Fruit fly (Drosophila melanogaster) whole organism, embryonic: Measurements from ENCODE around the gene RpS15Aa.

ENCODE experiments used
- Atf6 ChIP-seq: fragments of 200-800 bp; sonication (Bioruptor generic); IDR thresholded peaks from 2 replicates; pipeline ENCODE4 v1.3.6; 2022; ENCODE audit warnings: missing biosample characterization, missing genetic modification characterization
- B-H1 ChIP-seq: fragments of 200-800 bp; sonication (Bioruptor generic); IDR thresholded peaks from 3 replicates; pipeline ENCODE4 v1.3.6; 2022; ENCODE audit warnings: missing biosample characterization, missing genetic modification characterization
- BtbVII ChIP-seq: fragments of 200-800 bp; sonication (Bioruptor generic); optimal IDR thresholded peaks from 3 replicates; lab custom pipeline; 2017; ENCODE audit warnings: missing biosample characterization, mild to moderate bottlenecking, missing genetic modification characterization
- CG10147 ChIP-seq: fragments of 200-800 bp; sonication (Bioruptor generic); optimal IDR thresholded peaks from 2 replicates; lab custom pipeline; 2019; ENCODE audit warnings: missing biosample characterization, mild to moderate bottlenecking, missing genetic modification characterization, moderate library complexity
- CG10654 ChIP-seq: fragments of 200-800 bp; sonication (Bioruptor generic); optimal IDR thresholded peaks from 2 replicates; lab custom pipeline; 2016; ENCODE audit warnings: missing biosample characterization, missing genetic modification characterization
- CG11456 ChIP-seq: fragments of 200-800 bp; sonication (Bioruptor generic); IDR thresholded peaks from 3 replicates; pipeline ENCODE4 v1.3.6; 2022; ENCODE audit warnings: missing biosample characterization, missing genetic modification characterization
- CG13123 ChIP-seq: fragments of 200-800 bp; sonication (Bioruptor generic); optimal IDR thresholded peaks from 2 replicates; lab custom pipeline; 2016; ENCODE audit warnings: missing biosample characterization, missing genetic modification characterization
- CG17568 ChIP-seq: fragments of 200-800 bp; sonication (Bioruptor generic); optimal IDR thresholded peaks from 2 replicates; lab custom pipeline; 2018; ENCODE audit warnings: missing biosample characterization, mild to moderate bottlenecking, missing genetic modification characterization, moderate library complexity
- CG3726 ChIP-seq: fragments of 200-800 bp; sonication (Bioruptor generic); IDR thresholded peaks from 3 replicates; pipeline ENCODE4, ENCODE4 v1.3.6; 2022; ENCODE audit warnings: missing biosample characterization, missing genetic modification characterization
- CG42726 ChIP-seq: fragments of 200-800 bp; sonication (Bioruptor generic); IDR thresholded peaks from 2 replicates; pipeline ENCODE4 v1.3.6; 2022; ENCODE audit warnings: missing biosample characterization, missing genetic modification characterization; ENCODE audit not compliant: partially characterized antibody
- CG5180 ChIP-seq: fragments of 200-800 bp; sonication (Bioruptor generic); optimal IDR thresholded peaks from 3 replicates; lab custom pipeline; 2017; ENCODE audit warnings: missing biosample characterization, missing genetic modification characterization, mild to moderate bottlenecking, moderate library complexity, missing genetic modification reagents
- CG8290 ChIP-seq, 3 experiments: fragments of 200-800 bp; sonication (Bioruptor generic); optimal IDR thresholded peaks; 2 replicates each; lab custom pipeline; 2016 to 2019; ENCODE audit warnings: missing biosample characterization in 3 of 3, missing genetic modification characterization in 3 of 3, mild to moderate bottlenecking in 2 of 3, moderate library complexity in 1 of 3
- CG9727 ChIP-seq: fragments of 200-800 bp; sonication (Bioruptor generic); optimal IDR thresholded peaks from 3 replicates; lab custom pipeline; 2017; ENCODE audit warnings: missing biosample characterization, mild to moderate bottlenecking, missing genetic modification characterization
- D ChIP-seq, 2 experiments: fragments of 200-800 bp in 1 of 2; fragments of >200 bp in 1 of 2; sonication (Bioruptor generic) in 1 of 2; optimal IDR thresholded peaks; 2 replicates in 1 of 2; 3 replicates in 1 of 2; lab custom pipeline; 2017; ENCODE audit warnings: mild to moderate bottlenecking in 1 of 2, missing biosample characterization in 1 of 2, missing genetic modification characterization in 1 of 2, missing genetic modification reagents in 1 of 2
- D19A ChIP-seq: fragments of 200-800 bp; optimal IDR thresholded peaks from 3 replicates; lab custom pipeline; 2019; ENCODE audit warnings: missing biosample characterization, mild to moderate bottlenecking, missing genetic modification characterization, moderate library complexity
- Drgx ChIP-seq: fragments of 200-800 bp; sonication (Bioruptor generic); IDR thresholded peaks from 2 replicates; pipeline ENCODE4 v1.3.6; 2022; ENCODE audit warnings: missing biosample characterization, missing genetic modification characterization
- E2f1 ChIP-seq: fragments of 200-800 bp; sonication (Bioruptor generic); IDR thresholded peaks from 2 replicates; pipeline ENCODE4 v1.3.6; 2022; ENCODE audit warnings: missing biosample characterization, missing genetic modification characterization
- Eip74EF ChIP-seq, 2 experiments: fragments of 200-800 bp in 1 of 2; fragments of >200 bp in 1 of 2; sonication (Bioruptor generic) in 1 of 2; optimal IDR thresholded peaks; 2 replicates each; lab custom pipeline; 2017 to 2019; ENCODE audit warnings: missing biosample characterization in 2 of 2, missing genetic modification characterization in 2 of 2, mild to moderate bottlenecking in 1 of 2, moderate library complexity in 1 of 2
- HmgZ ChIP-seq: fragments of 200-800 bp; sonication (Bioruptor generic); optimal IDR thresholded peaks from 2 replicates; lab custom pipeline; 2018; ENCODE audit warnings: missing biosample characterization, mild to moderate bottlenecking, missing genetic modification characterization
- MESR4 ChIP-seq: fragments of 200-800 bp; sonication (Bioruptor generic); optimal IDR thresholded peaks from 2 replicates; lab custom pipeline; 2018; ENCODE audit warnings: missing biosample characterization, mild to moderate bottlenecking, missing genetic modification characterization, moderate library complexity
- MTF-1 ChIP-seq: fragments of 200-800 bp; sonication (Bioruptor generic); optimal IDR thresholded peaks from 2 replicates; lab custom pipeline; 2018; ENCODE audit warnings: missing biosample characterization, mild to moderate bottlenecking, missing genetic modification characterization, borderline replicate concordance
- Nf-YB ChIP-seq: fragments of 200-800 bp; sonication (Bioruptor generic); optimal IDR thresholded peaks from 3 replicates; lab custom pipeline; 2019; ENCODE audit warnings: missing biosample characterization, mild to moderate bottlenecking, missing genetic modification characterization, moderate library complexity
- Nf-YC ChIP-seq: fragments of 200-800 bp; optimal IDR thresholded peaks from 3 replicates; lab custom pipeline; 2019; ENCODE audit warnings: missing biosample characterization, mild to moderate bottlenecking, missing genetic modification characterization, moderate library complexity
- Poxn ChIP-seq: fragments of 200-800 bp; sonication (Bioruptor generic); IDR thresholded peaks from 2 replicates; pipeline ENCODE4 v1.3.6; 2022; ENCODE audit warnings: missing biosample characterization, missing genetic modification characterization
- Six4 ChIP-seq: fragments of 200-800 bp; sonication (Bioruptor generic); optimal IDR thresholded peaks from 2 replicates; lab custom pipeline; 2016; ENCODE audit warnings: missing biosample characterization, missing genetic modification characterization
- Sox102F ChIP-seq: fragments of 200-800 bp; sonication (Bioruptor generic); optimal IDR thresholded peaks from 2 replicates; lab custom pipeline; 2018; ENCODE audit warnings: missing biosample characterization, mild to moderate bottlenecking, missing genetic modification characterization, moderate library complexity
- ac ChIP-seq: fragments of 200-800 bp; sonication (Bioruptor generic); optimal IDR thresholded peaks from 3 replicates; lab custom pipeline; 2017; ENCODE audit warnings: missing biosample characterization, mild to moderate bottlenecking, missing genetic modification characterization
- ash1 ChIP-seq: fragments of 200-800 bp; sonication (Bioruptor generic); optimal IDR thresholded peaks from 2 replicates; lab custom pipeline; 2018; ENCODE audit warnings: missing biosample characterization, mild to moderate bottlenecking, missing genetic modification characterization
- crc ChIP-seq: fragments of 200-800 bp; sonication (Bioruptor generic); optimal IDR thresholded peaks from 2 replicates; lab custom pipeline; 2016; ENCODE audit warnings: missing biosample characterization, missing genetic modification characterization
- croc ChIP-seq: fragments of 200-800 bp; sonication (Bioruptor generic); conservative IDR thresholded peaks from 3 replicates; pipeline ENCODE4 v1.3.6; 2022; ENCODE audit warnings: missing biosample characterization, missing genetic modification characterization
- danr ChIP-seq: fragments of 200-800 bp; sonication (Bioruptor generic); IDR thresholded peaks from 2 replicates; pipeline ENCODE4 v1.3.6; 2022; ENCODE audit warnings: missing biosample characterization, missing genetic modification characterization
- dm ChIP-seq: fragments of 200-800 bp; sonication (Bioruptor generic); optimal IDR thresholded peaks from 3 replicates; lab custom pipeline; 2016; ENCODE audit warnings: missing biosample characterization, missing genetic modification characterization
- fd3F ChIP-seq: fragments of 200-800 bp; sonication (Bioruptor generic); optimal IDR thresholded peaks from 2 replicates; lab custom pipeline; 2018; ENCODE audit warnings: missing biosample characterization, mild to moderate bottlenecking, missing genetic modification characterization, moderate library complexity
- grau ChIP-seq: fragments of 200-800 bp; optimal IDR thresholded peaks from 3 replicates; lab custom pipeline; 2019; ENCODE audit warnings: missing biosample characterization, mild to moderate bottlenecking, missing genetic modification characterization, moderate library complexity
- jigr1 ChIP-seq: fragments of 200-800 bp; sonication (Bioruptor generic); IDR thresholded peaks from 3 replicates; pipeline ENCODE4 v1.3.6; 2022; ENCODE audit warnings: missing biosample characterization, missing genetic modification characterization
- kay ChIP-seq: fragments of 200-800 bp; sonication (Bioruptor generic); optimal IDR thresholded peaks from 2 replicates; lab custom pipeline; 2016; ENCODE audit warnings: missing biosample characterization, missing genetic modification characterization
- lab ChIP-seq: fragments of 200-800 bp; sonication (Bioruptor generic); optimal IDR thresholded peaks from 3 replicates; lab custom pipeline; 2017; ENCODE audit warnings: missing biosample characterization, missing genetic modification characterization, mild to moderate bottlenecking, moderate library complexity, missing genetic modification reagents
- luna ChIP-seq: fragments of 200-800 bp; sonication (Bioruptor generic); optimal IDR thresholded peaks from 2 replicates; lab custom pipeline; 2016; ENCODE audit warnings: missing biosample characterization, missing genetic modification characterization
- nom ChIP-seq: fragments of 200-800 bp; sonication (Bioruptor generic); optimal IDR thresholded peaks from 2 replicates; lab custom pipeline; 2017; ENCODE audit warnings: missing biosample characterization, missing genetic modification characterization, mild to moderate bottlenecking, moderate library complexity, missing genetic modification reagents
- psq ChIP-seq: fragments of 200-800 bp; sonication (Bioruptor generic); optimal IDR thresholded peaks from 2 replicates; lab custom pipeline; 2017; ENCODE audit warnings: missing biosample characterization, missing genetic modification characterization
- ranshi ChIP-seq: fragments of 200-800 bp; sonication (Bioruptor generic); IDR thresholded peaks from 2 replicates; pipeline ENCODE4 v1.3.6; 2022; ENCODE audit warnings: missing biosample characterization, missing genetic modification characterization
- row ChIP-seq: fragments of 200-800 bp; sonication (Bioruptor generic); IDR thresholded peaks from 3 replicates; pipeline ENCODE4 v1.3.6; 2022; ENCODE audit warnings: missing biosample characterization, missing genetic modification characterization
- schlank ChIP-seq: fragments of 200-800 bp; sonication (Bioruptor generic); optimal IDR thresholded peaks from 2 replicates; lab custom pipeline; 2018; ENCODE audit warnings: missing biosample characterization, mild to moderate bottlenecking, missing genetic modification characterization
- slp2 ChIP-seq: fragments of 200-800 bp; sonication (Bioruptor generic); optimal IDR thresholded peaks from 2 replicates; lab custom pipeline; 2016; ENCODE audit warnings: missing biosample characterization, missing genetic modification characterization
- sug ChIP-seq: fragments of 200-800 bp; optimal IDR thresholded peaks from 2 replicates; lab custom pipeline; 2019; ENCODE audit warnings: missing biosample characterization, mild to moderate bottlenecking, missing genetic modification characterization, moderate library complexity
- trem ChIP-seq: fragments of 200-800 bp; optimal IDR thresholded peaks from 3 replicates; lab custom pipeline; 2019; ENCODE audit warnings: missing biosample characterization, mild to moderate bottlenecking, missing genetic modification characterization, moderate library complexity
- wek ChIP-seq: fragments of 200-800 bp; sonication (Bioruptor generic); optimal IDR thresholded peaks from 3 replicates; lab custom pipeline; 2018; ENCODE audit warnings: missing biosample characterization, mild to moderate bottlenecking, missing genetic modification characterization, moderate library complexity
- wor ChIP-seq: fragments of 200-800 bp; sonication (Bioruptor generic); IDR thresholded peaks from 2 replicates; pipeline ENCODE4 v1.3.6; 2022; ENCODE audit warnings: missing biosample characterization, missing genetic modification characterization
- zf30C ChIP-seq: fragments of 200-800 bp; sonication (Bioruptor generic); optimal IDR thresholded peaks from 3 replicates; lab custom pipeline; 2018; ENCODE audit warnings: missing biosample characterization, mild to moderate bottlenecking, missing genetic modification characterization

RpS15Aa gene

DNA sequence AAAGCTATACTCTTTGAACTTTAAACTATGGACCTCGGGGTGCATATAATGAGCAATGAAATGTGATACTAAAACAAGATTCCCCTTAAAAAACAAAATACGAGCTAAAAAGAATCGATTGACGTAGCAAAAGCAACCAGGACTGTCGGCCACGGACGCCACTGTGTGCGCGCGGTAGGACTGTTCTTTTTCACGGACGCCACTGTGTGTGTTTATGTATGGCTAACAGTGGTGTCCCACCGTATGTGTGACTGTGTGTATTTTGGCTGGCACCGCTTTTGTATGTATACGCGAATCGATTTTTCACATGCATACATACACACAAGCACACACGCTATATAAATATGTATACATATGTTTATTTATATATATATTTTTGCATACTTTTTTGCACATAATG is 46.3 kb upstream of the RpS15Aa start:
- TF ChIP-seq Nf-YC (tag; lab: Kevin White, UChicago) (peak; percentile 41), trem (tag; lab: Kevin White, UChicago) (no peak), MTF-1 (GFP tag; lab: Kevin White, UChicago) (peak; percentile 44), HmgZ (tag; lab: Kevin White, UChicago) (peak; percentile 86), kay (GFP tag; lab: Kevin White, UChicago) (peak; percentile 42), wor (GFP tag; lab: Robert Waterston, UW) (no peak), sug (tag; lab: Kevin White, UChicago) (peak; percentile 51), crc (GFP tag; lab: Kevin White, UChicago) (no peak), CG3726 (GFP tag; lab: Robert Waterston, UW) (no peak), CG5180 (GFP tag; lab: Kevin White, UChicago) (peak; percentile 12), ranshi (GFP tag; lab: Robert Waterston, UW) (0 out of 2 replicates have a peak, but pooled peaks have one; percentile 29), croc (no peak), slp2 (peak; percentile 35), wek (peak; percentile 42), danr (no peak), CG11456 (GFP tag; lab: Robert Waterston, UW) (peak; percentile 68; the same call in 2 of the 3 replicates), jigr1 (GFP tag; lab: Robert Waterston, UW) (no peak), CG10147 (peak; percentile 19), MESR4 (GFP tag; lab: Kevin White, UChicago) (peak; percentile 32), grau (tag; lab: Kevin White, UChicago) (peak; percentile 40), D (optimal IDR thresholded peaks at IDR 0.05; lab: Kevin White, UChicago) (no peak), D (GFP tag; optimal IDR thresholded peaks at IDR 0.05; lab: Kevin White, UChicago) (no peak), Drgx (GFP tag; lab: Robert Waterston, UW) (peak; percentile 66), CG42726 (GFP tag; lab: Robert Waterston, UW) (peak; percentile 53; the same call in 1 of the 2 replicates), luna (GFP tag; lab: Kevin White, UChicago) (no peak), zf30C (GFP tag; lab: Kevin White, UChicago) (no peak), schlank (tag; lab: Kevin White, UChicago) (peak; percentile 45), CG13123 (GFP tag; lab: Kevin White, UChicago) (no peak), CG10654 (GFP tag; lab: Kevin White, UChicago) (peak; percentile 27), fd3F (no peak), Atf6 (GFP tag; lab: Robert Waterston, UW) (peak; percentile 62), Poxn (GFP tag; lab: Robert Waterston, UW) (no peak), psq (GFP tag; lab: Kevin White, UChicago) (no peak), Sox102F (GFP tag; lab: Kevin White, UChicago) (no peak), B-H1 (GFP tag; lab: Robert Waterston, UW) (no peak; the same call in 2 of the 3 replicates), D19A (peak; percentile 12), Eip74EF (GFP tag; optimal IDR thresholded peaks at IDR 0.05; lab: Kevin White, UChicago) (no peak), Six4 (GFP tag; lab: Kevin White, UChicago) (peak; percentile 51), row (peak; percentile 42), ash1 (GFP tag; lab: Kevin White, UChicago) (peak; percentile 41), CG9727 (peak; percentile 10), E2f1 (GFP tag; lab: Robert Waterston, UW) (peak; percentile 51), CG8290 (GFP tag; optimal IDR thresholded peaks at IDR 0.05; lab: Kevin White, UChicago) (no peak), CG8290 (tag; optimal IDR thresholded peaks at IDR 0.05; lab: Kevin White, UChicago) (peak in 1 of 2 experiments; percentile 88), CG17568 (GFP tag; lab: Kevin White, UChicago) (peak; percentile 24), ac (GFP tag; lab: Kevin White, UChicago) (no peak), BtbVII (GFP tag; lab: Kevin White, UChicago) (peak; percentile 20), nom (peak; percentile 73), lab (peak; percentile 70), Nf-YB (GFP tag; lab: Kevin White, UChicago) (no peak), dm (peak; percentile 40)
